Fruit fly (Drosophila melanogaster): ENCODE data around the gene plh.

plh gene

dm6 chr3R:4997399-4998203 is 13.2 kb downstream of the plh start (continued):
- TF ChIP-seq pros (GFP tag; optimal IDR thresholded peaks at IDR 0.05) (peak; percentile 93), CG31224 (GFP tag; IDR thresholded peaks at IDR 0.05) (no peak), sc (optimal IDR thresholded peaks at IDR 0.05) (no peak), sc (GFP tag; optimal IDR thresholded peaks at IDR 0.05) (no peak), dimm (GFP tag; IDR thresholded peaks at IDR 0.05) (no peak), Dref (GFP tag; IDR thresholded peaks at IDR 0.05) (no peak), ken (GFP tag; IDR thresholded peaks at IDR 0.05) (0 out of 3 replicates have a peak, but pooled peaks have one; percentile 6), CG12744 (GFP tag; optimal IDR thresholded peaks at IDR 0.05) (no peak), dati (GFP tag; IDR thresholded peaks at IDR 0.05) (0 out of 2 replicates have a peak, but pooled peaks have one; percentile 33), ewg (GFP tag; optimal IDR thresholded peaks at IDR 0.05) (no peak), Hr3 (GFP tag; optimal IDR thresholded peaks at IDR 0.05) (no peak), CG2120 (GFP tag; optimal IDR thresholded peaks at IDR 0.05) (no peak), CG10959 (GFP tag; IDR thresholded peaks at IDR 0.05) (0 out of 2 replicates have a peak, but pooled peaks have one; percentile 43), al (GFP tag; IDR thresholded peaks at IDR 0.05) (no peak), az2 (GFP tag; optimal IDR thresholded peaks at IDR 0.05) (peak; percentile 13), mirr (GFP tag; optimal IDR thresholded peaks at IDR 0.05) (no peak), CG14050 (GFP tag; IDR thresholded peaks at IDR 0.05) (no peak), Doc2 (GFP tag; IDR thresholded peaks at IDR 0.05) (no peak), lmd (GFP tag; IDR thresholded peaks at IDR 0.05) (0 out of 2 replicates have a peak, but pooled peaks have one; percentile 4), CG1603 (tag; optimal IDR thresholded peaks at IDR 0.05) (peak; percentile 38), slp2 (GFP tag; optimal IDR thresholded peaks at IDR 0.05) (no peak), Elba2 (GFP tag; optimal IDR thresholded peaks at IDR 0.05) (no peak), tup (GFP tag; optimal IDR thresholded peaks at IDR 0.05) (no peak), CG17568 (GFP tag; optimal IDR thresholded peaks at IDR 0.05) (peak; percentile 8), Aef1 (GFP tag; IDR thresholded peaks at IDR 0.05) (no peak), pzg (GFP tag; optimal IDR thresholded peaks at IDR 0.05) (no peak), CG3838 (GFP tag; optimal IDR thresholded peaks at IDR 0.05) (no peak), Spps (tag; optimal IDR thresholded peaks at IDR 0.05) (peak; percentile 2), Deaf1 (tag; optimal IDR thresholded peaks at IDR 0.05) (no peak), onecut (GFP tag; IDR thresholded peaks at IDR 0.05) (no peak), danr (GFP tag; IDR thresholded peaks at IDR 0.05) (no peak), tap (tag; optimal IDR thresholded peaks at IDR 0.05) (no peak), CG12391 (tag; optimal IDR thresholded peaks at IDR 0.05) (peak; percentile 23), CG7372 (GFP tag; IDR thresholded peaks at IDR 0.05) (no peak), ind (GFP tag; optimal IDR thresholded peaks at IDR 0.05) (no peak), abd-A (tag; optimal IDR thresholded peaks at IDR 0.05) (no peak), hkb (optimal IDR thresholded peaks at IDR 0.05) (no peak), hkb (GFP tag; IDR thresholded peaks at IDR 0.05) (no peak), Oli (tag; optimal IDR thresholded peaks at IDR 0.05) (peak; percentile 10), CG17385 (GFP tag; optimal IDR thresholded peaks at IDR 0.05) (no peak), CG11723 (GFP tag; optimal IDR thresholded peaks at IDR 0.05) (no peak), Jarid2 (GFP tag; optimal IDR thresholded peaks at IDR 0.05) (peak; percentile 11), ems (GFP tag; optimal IDR thresholded peaks at IDR 0.05) (no peak), CG2116 (GFP tag; optimal IDR thresholded peaks at IDR 0.05) (no peak), B-H2 (GFP tag; optimal IDR thresholded peaks at IDR 0.05) (no peak), ci (GFP tag; IDR thresholded peaks at IDR 0.05) (peak; percentile 63; the same call in 2 of the 3 replicates), eyg (GFP tag; optimal IDR thresholded peaks at IDR 0.05) (no peak), Poxn (GFP tag; IDR thresholded peaks at IDR 0.05) (no peak), CG2199 (GFP tag; IDR thresholded peaks at IDR 0.05) (peak; percentile 86; the same call in 1 of the 3 replicates), so (GFP tag; IDR thresholded peaks at IDR 0.05) (no peak), kni (GFP tag; optimal IDR thresholded peaks at IDR 0.05) (peak; percentile 64)
